Fruit fly (Drosophila melanogaster): ENCODE results near the gene CG6171.

Gene CG6171

DNA sequence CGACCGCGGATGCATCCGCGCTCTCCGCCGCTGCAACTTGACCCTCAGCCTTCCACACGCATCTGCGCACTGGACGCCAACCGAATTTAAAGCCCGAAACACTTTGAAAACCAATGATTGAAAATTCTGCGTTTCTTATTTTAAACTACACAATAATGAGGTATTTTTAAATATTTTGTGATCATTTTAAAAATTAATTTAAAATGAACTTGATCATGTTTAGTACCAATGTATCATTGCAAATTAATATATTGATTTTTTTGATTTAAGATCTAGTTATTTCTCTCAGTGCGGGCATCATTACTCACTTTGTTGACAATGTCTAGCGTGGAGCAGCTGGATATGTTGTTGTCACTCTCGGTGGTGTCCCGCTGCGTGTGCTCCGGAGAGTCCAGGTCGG is 3.2 kb upstream of the CG6171 start (continued):
- TF ChIP-seq CG7786 (GFP tag; optimal IDR thresholded peaks at IDR 0.05) (no peak), ap (GFP tag; IDR thresholded peaks at IDR 0.05) (no peak), zf30C (GFP tag; optimal IDR thresholded peaks at IDR 0.05) (peak; percentile 56), CG11560 (tag; IDR thresholded peaks at IDR 0.05) (no peak), gem (tag; optimal IDR thresholded peaks at IDR 0.05) (peak; percentile 82), tll (GFP tag; optimal IDR thresholded peaks at IDR 0.05) (no peak), ab (GFP tag; optimal IDR thresholded peaks at IDR 0.05) (no peak), ewg (GFP tag; optimal IDR thresholded peaks at IDR 0.05) (peak; percentile 83), CG6689 (GFP tag; IDR thresholded peaks at IDR 0.05) (0 out of 2 replicates have a peak, but pooled peaks have one; percentile 29), Blimp-1 (GFP tag; optimal IDR thresholded peaks at IDR 0.05) (no peak), cg (GFP tag; optimal IDR thresholded peaks at IDR 0.05) (no peak), CG8478 (optimal IDR thresholded peaks at IDR 0.05) (no peak), CG11696 (GFP tag; IDR thresholded peaks at IDR 0.05) (no peak), ATbp (GFP tag; optimal IDR thresholded peaks at IDR 0.05) (no peak), grn (GFP tag; optimal IDR thresholded peaks at IDR 0.05) (no peak), CG6683 (GFP tag; optimal IDR thresholded peaks at IDR 0.05) (peak; percentile 8), Ets65A (GFP tag) (peak; percentile 68), CG6813 (GFP tag; optimal IDR thresholded peaks at IDR 0.05) (no peak), so (GFP tag; IDR thresholded peaks at IDR 0.05) (0 out of 3 replicates have a peak, but pooled peaks have one; percentile 51), tgo (GFP tag; IDR thresholded peaks at IDR 0.05) (peak; percentile 59), ato (GFP tag; IDR thresholded peaks at IDR 0.05; ENCODE audit: partially characterized antibody) (no peak), Fer1 (GFP tag; optimal IDR thresholded peaks at IDR 0.05) (peak; percentile 59), kay (GFP tag; optimal IDR thresholded peaks at IDR 0.05) (no peak), otp (GFP tag; IDR thresholded peaks at IDR 0.05) (no peak), CG34376 (GFP tag; optimal IDR thresholded peaks at IDR 0.05) (no peak), CG31441 (GFP tag; IDR thresholded peaks at IDR 0.05) (no peak; the same call in 1 of the 2 replicates), ranshi (GFP tag; IDR thresholded peaks at IDR 0.05) (peak; percentile 41; the same call in 1 of the 2 replicates), CG9817 (tag; optimal IDR thresholded peaks at IDR 0.05) (peak; percentile 39), CG11247 (GFP tag; IDR thresholded peaks at IDR 0.05) (no peak), Atf6 (GFP tag; IDR thresholded peaks at IDR 0.05) (0 out of 2 replicates have a peak, but pooled peaks have one; percentile 10), Stat92E (GFP tag; optimal IDR thresholded peaks at IDR 0.05) (no peak), dan (GFP tag; IDR thresholded peaks at IDR 0.05) (no peak), shn (GFP tag; optimal IDR thresholded peaks at IDR 0.05) (no peak), pan (optimal IDR thresholded peaks at IDR 0.05) (no peak), pan (GFP tag; optimal IDR thresholded peaks at IDR 0.05 in 1 of 2, IDR thresholded peaks at IDR 0.05 in 1 of 2) (peak in 1 of 2 experiments; percentile 65), CG2120 (GFP tag; optimal IDR thresholded peaks at IDR 0.05) (peak; percentile 35), CG17359 (tag; optimal IDR thresholded peaks at IDR 0.05) (peak; percentile 45), Taf1 (GFP tag; IDR thresholded peaks at IDR 0.05) (no peak), ac (GFP tag; optimal IDR thresholded peaks at IDR 0.05) (no peak), CG2199 (GFP tag; IDR thresholded peaks at IDR 0.05) (no peak), unpg (GFP tag; optimal IDR thresholded peaks at IDR 0.05) (peak; percentile 74), NfI (GFP tag; optimal IDR thresholded peaks at IDR 0.05) (no peak), kni (GFP tag; optimal IDR thresholded peaks at IDR 0.05) (no peak), CG18476 (GFP tag; optimal IDR thresholded peaks at IDR 0.05) (peak; percentile 4), CG9727 (GFP tag; optimal IDR thresholded peaks at IDR 0.05) (peak; percentile 37), yki (optimal IDR thresholded peaks at IDR 0.05) (no peak), CG34422 (GFP tag; IDR thresholded peaks at IDR 0.05) (no peak), Ssrp (tag; optimal IDR thresholded peaks at IDR 0.05) (no peak), emc (GFP tag; optimal IDR thresholded peaks at IDR 0.05) (no peak), Ada2b (GFP tag; IDR thresholded peaks at IDR 0.05) (peak; percentile 20; the same call in 1 of the 2 replicates), mam (GFP tag; optimal IDR thresholded peaks at IDR 0.05) (no peak), Dip3 (GFP tag; optimal IDR thresholded peaks at IDR 0.05) (no peak)

Data from whole organism, embryonic.